Worm (Caenorhabditis elegans) whole organism, L4 larva: ENCODE results near the gene Y110A2AL.1.
"Not testable (repeated sequence)": the region's sequence is repeated elsewhere in the genome, so short reads cannot be mapped to it uniquely, and the experiment has no call there.

Experiments
- ZK546.5 ChIP-seq, 2 experiments: sonication (generic microtip); optimal IDR thresholded peaks; 2 replicates each; lab custom pipeline; 2017; ENCODE audit warnings: missing biosample characterization in 2 of 2, missing genetic modification characterization in 2 of 2
- ces-1 ChIP-seq: fragments of 150-350 bp; sonication (generic microtip); optimal IDR thresholded peaks from 4 replicates; lab custom pipeline; 2014; ENCODE audit warnings: missing biosample characterization, missing genetic modification reagents, missing genetic modification characterization
- dmd-9 ChIP-seq: fragments of 200-800 bp; sonication (Bioruptor generic); IDR thresholded peaks from 2 replicates; pipeline ENCODE4 v1.3.6; 2022; ENCODE audit warnings: missing genetic modification reagents, missing genetic modification characterization, missing compliant biosample characterization
- egl-27 ChIP-seq: sonication (generic microtip); optimal IDR thresholded peaks from 3 replicates; lab custom pipeline; 2017; ENCODE audit warnings: missing biosample characterization, missing genetic modification reagents, missing genetic modification characterization
- egl-43 ChIP-seq: fragments of 200-800 bp; sonication (Bioruptor generic); IDR thresholded peaks from 2 replicates; pipeline ENCODE4 v1.3.6; 2022; ENCODE audit warnings: missing genetic modification reagents, missing genetic modification characterization, missing compliant biosample characterization
- fkh-10 ChIP-seq: fragments of 150-350 bp; optimal IDR thresholded peaks from 2 replicates; lab custom pipeline; 2014; ENCODE audit warnings: missing biosample characterization, missing genetic modification reagents, missing genetic modification characterization
- hmg-1.1 ChIP-seq: fragments of 200-800 bp; sonication (Bioruptor generic); IDR thresholded peaks from 2 replicates; pipeline ENCODE4 v1.3.6; 2022; ENCODE audit warnings: missing genetic modification reagents, missing genetic modification characterization, missing compliant biosample characterization
- lin-39 ChIP-seq: fragments of 150-350 bp; optimal IDR thresholded peaks from 2 replicates; lab custom pipeline; 2014; ENCODE audit warnings: missing biosample characterization, missing genetic modification reagents, missing genetic modification characterization
- nhr-48 ChIP-seq: sonication (generic microtip); optimal IDR thresholded peaks from 2 replicates; lab custom pipeline; 2016; ENCODE audit warnings: mild to moderate bottlenecking, missing genetic modification characterization, missing compliant biosample characterization
- nhr-76 ChIP-seq: fragments of 150-350 bp; optimal IDR thresholded peaks from 2 replicates; lab custom pipeline; 2014; ENCODE audit warnings: missing biosample characterization, missing genetic modification characterization
- php-3 ChIP-seq: fragments of 200-800 bp; sonication (Bioruptor generic); IDR thresholded peaks from 2 replicates; pipeline ENCODE4 v1.3.6; 2022; ENCODE audit warnings: missing genetic modification reagents, missing genetic modification characterization, missing compliant biosample characterization
- zag-1 ChIP-seq: fragments of 150-350 bp; optimal IDR thresholded peaks from 2 replicates; lab custom pipeline; 2014; ENCODE audit warnings: missing biosample characterization, missing genetic modification characterization
- zip-2 ChIP-seq: fragments of 150-350 bp; optimal IDR thresholded peaks from 2 replicates; lab custom pipeline; 2014; ENCODE audit warnings: missing biosample characterization, missing genetic modification characterization

ce11 chrII:2839004-2839403, 35.9 kb upstream of the Y110A2AL.1 start, which contains the start of gene Y110A2AL.4:
- not testable (repeated sequence) for TF ChIP-seq nhr-48 (tag; lab: Kevin White, UChicago); ZK546.5 (tag; optimal IDR thresholded peaks at IDR 0.05; lab: Kevin White, UChicago); fkh-10; zip-2 (tag; lab: Kevin White, UChicago); php-3; egl-27; lin-39 (tag; lab: Kevin White, UChicago); zag-1 (tag; lab: Kevin White, UChicago); hmg-1.1; ces-1 (GFP tag; lab: Kevin White, UChicago); nhr-76 (tag; lab: Kevin White, UChicago); egl-43 (GFP tag; lab: Robert Waterston, UW); dmd-9 (GFP tag; lab: Robert Waterston, UW)
